Worm (Caenorhabditis elegans) whole organism, late embryonic: ENCODE results near the gene T04B2.8.

Experiments
- F13H6.1 ChIP-seq: sonication (generic microtip); optimal IDR thresholded peaks from 2 replicates; lab custom pipeline; 2016; ENCODE audit warnings: missing genetic modification characterization, missing compliant biosample characterization
- K02D7.2 ChIP-seq: sonication (generic microtip); optimal IDR thresholded peaks from 2 replicates; lab custom pipeline; 2017; ENCODE audit warnings: mild to moderate bottlenecking, missing genetic modification characterization, missing compliant biosample characterization
- fax-1 ChIP-seq: sonication (generic microtip); optimal IDR thresholded peaks from 2 replicates; lab custom pipeline; 2016; ENCODE audit warnings: missing genotype, missing genetic modification characterization, missing compliant biosample characterization
- hlh-13 ChIP-seq: fragments of 200-800 bp; sonication (Bioruptor generic); optimal IDR thresholded peaks from 2 replicates; lab custom pipeline; 2018; ENCODE audit warnings: mild to moderate bottlenecking, missing genetic modification characterization, missing compliant biosample characterization
- hlh-30 ChIP-seq: sonication (generic microtip); optimal IDR thresholded peaks from 2 replicates; lab custom pipeline; 2017; ENCODE audit warnings: antibody characterized with exemption, missing genetic modification characterization, missing compliant biosample characterization; ENCODE audit not compliant: insufficient read depth
- pat-9 ChIP-seq: fragments of 200-800 bp; sonication (Bioruptor generic); optimal IDR thresholded peaks from 2 replicates; lab custom pipeline; 2018; ENCODE audit warnings: mild to moderate bottlenecking, missing genetic modification characterization, moderate library complexity, missing compliant biosample characterization

ce11 chrIV:10047108-10047507, 3.9 kb downstream of the T04B2.8 start, which contains the start of gene T04B2.3:
- TF ChIP-seq F13H6.1 (tag; lab: Kevin White, UChicago) (no peak), fax-1 (no peak), pat-9 (tag; lab: Kevin White, UChicago) (no peak), hlh-30 (no peak), hlh-13 (GFP tag; lab: Kevin White, UChicago) (no peak), K02D7.2 (tag; lab: Kevin White, UChicago) (no peak)
